Worm (Caenorhabditis elegans) whole organism, L4 larva: Measurements from ENCODE around the gene F36D3.8.

Source experiments
- Y48G9A.11 ChIP-seq: fragments of 200-800 bp; sonication (Bioruptor generic); IDR thresholded peaks from 2 replicates; pipeline ENCODE4 v1.3.6; 2022; ENCODE audit warnings: missing genetic modification reagents, missing genetic modification characterization, missing compliant biosample characterization
- ZK546.5 ChIP-seq, 2 experiments: sonication (generic microtip); optimal IDR thresholded peaks; 2 replicates each; lab custom pipeline; 2017; ENCODE audit warnings: missing biosample characterization in 2 of 2, missing genetic modification characterization in 2 of 2
- ama-1 ChIP-seq: fragments of 150-350 bp; optimal IDR thresholded peaks from 2 replicates; lab custom pipeline; 2014; ENCODE audit warnings: inconsistent platforms, mixed read lengths
- dpl-1 ChIP-seq: fragments of 150-350 bp; optimal IDR thresholded peaks from 2 replicates; lab custom pipeline; 2014; ENCODE audit warnings: missing biosample characterization, missing genetic modification reagents, missing genetic modification characterization
- lin-13 ChIP-seq: fragments of 150-350 bp; optimal IDR thresholded peaks from 2 replicates; lab custom pipeline; 2014; ENCODE audit warnings: missing biosample characterization, missing genetic modification reagents, missing genetic modification characterization
- lin-39 ChIP-seq: fragments of 150-350 bp; optimal IDR thresholded peaks from 2 replicates; lab custom pipeline; 2014; ENCODE audit warnings: missing biosample characterization, missing genetic modification reagents, missing genetic modification characterization
- nhr-111 ChIP-seq: fragments of 200-800 bp; sonication (Bioruptor generic); optimal IDR thresholded peaks from 2 replicates; lab custom pipeline; 2018; ENCODE audit warnings: mild to moderate bottlenecking, missing genetic modification characterization, missing compliant biosample characterization
- nhr-25 ChIP-seq: sonication (generic microtip); optimal IDR thresholded peaks from 2 replicates; lab custom pipeline; 2017; ENCODE audit warnings: missing genetic modification characterization, mild to moderate bottlenecking, missing compliant biosample characterization, antibody characterized with exemption, moderate library complexity, borderline replicate concordance; ENCODE audit not compliant: insufficient read depth
- snpc-4 ChIP-seq: fragments of 150-350 bp; optimal IDR thresholded peaks from 2 replicates; lab custom pipeline; 2014; ENCODE audit warnings: missing biosample characterization, missing genetic modification characterization
- unc-62 ChIP-seq, 3 experiments: fragments of 150-350 bp in 1 of 3; sonication (generic microtip); optimal IDR thresholded peaks in 2 of 3; peaks in 1 of 3; 1 replicate in 1 of 3; 2 replicates in 2 of 3; lab custom pipeline; 2014 to 2017; ENCODE audit warnings: missing biosample characterization in 3 of 3, missing genetic modification characterization in 3 of 3, missing genetic modification reagents in 3 of 3, missing genotype in 1 of 3
- zag-1 ChIP-seq: fragments of 150-350 bp; optimal IDR thresholded peaks from 2 replicates; lab custom pipeline; 2014; ENCODE audit warnings: missing biosample characterization, missing genetic modification characterization
- ztf-7 ChIP-seq: fragments of 150-350 bp; optimal IDR thresholded peaks from 2 replicates; lab custom pipeline; 2014; ENCODE audit warnings: missing biosample characterization, missing genetic modification characterization

DNA sequence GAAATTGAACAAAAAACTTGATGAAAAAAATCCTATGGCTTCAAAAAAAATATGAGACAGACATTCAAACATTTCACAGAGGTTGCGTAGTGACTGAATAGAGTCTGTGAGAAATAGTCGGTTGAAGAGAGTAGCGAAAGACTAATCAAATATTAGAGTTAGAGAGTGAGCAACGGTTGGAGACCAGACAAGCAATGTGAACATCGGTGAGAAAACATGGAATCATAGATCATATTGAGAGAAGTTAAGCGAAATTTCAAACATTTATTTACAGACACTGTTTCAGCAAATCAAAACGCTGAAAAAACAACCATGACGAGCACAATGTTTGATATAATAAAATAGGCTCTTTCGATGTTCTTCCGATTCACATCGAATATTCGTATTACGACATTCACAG, 20.3 kb upstream of the F36D3.8 start:
- TF ChIP-seq nhr-25 (tag; lab: Kevin White, UChicago): no peak
- TF ChIP-seq snpc-4 (tag; lab: Kevin White, UChicago): no peak
- no peak for TF ChIP-seq lin-13 (GFP tag; lab: Kevin White, UChicago)
- no peak for TF ChIP-seq ZK546.5 (tag; optimal IDR thresholded peaks at IDR 0.05; lab: Kevin White, UChicago)
- TF ChIP-seq ama-1 (lab: Kevin White, UChicago): no peak
- TF ChIP-seq unc-62 (GFP tag; optimal IDR thresholded peaks at IDR 0.05 in 1 of 2; lab: Kevin White, UChicago): peak in 1 of 2 experiments; percentile 94
- TF ChIP-seq unc-62 (tag; optimal IDR thresholded peaks at IDR 0.05; lab: Kevin White, UChicago): no peak
- TF ChIP-seq zag-1 (tag; lab: Kevin White, UChicago): no peak
- no peak for TF ChIP-seq Y48G9A.11 (GFP tag; lab: Robert Waterston, UW)
- no peak for TF ChIP-seq ztf-7
- no peak for TF ChIP-seq lin-39 (tag; lab: Kevin White, UChicago)
- no peak for TF ChIP-seq dpl-1 (GFP tag; lab: Kevin White, UChicago)
- TF ChIP-seq nhr-111 (GFP tag; lab: Kevin White, UChicago): no peak
